Worm (Caenorhabditis elegans) whole organism, late embryonic: ENCODE measurements around the gene K07C11.10.

Experiments used
- C38D4.7 ChIP-seq: fragments of 200-800 bp; sonication (Bioruptor generic); optimal IDR thresholded peaks from 2 replicates; lab custom pipeline; 2018; ENCODE audit warnings: mild to moderate bottlenecking, missing genetic modification characterization, moderate library complexity, missing compliant biosample characterization
- pat-9 ChIP-seq: fragments of 200-800 bp; sonication (Bioruptor generic); optimal IDR thresholded peaks from 2 replicates; lab custom pipeline; 2018; ENCODE audit warnings: mild to moderate bottlenecking, missing genetic modification characterization, moderate library complexity, missing compliant biosample characterization
- rnt-1 ChIP-seq: sonication (generic microtip); optimal IDR thresholded peaks from 2 replicates; lab custom pipeline; 2016; ENCODE audit warnings: missing genetic modification characterization, missing compliant biosample characterization
- tbx-7 ChIP-seq: sonication (generic microtip); optimal IDR thresholded peaks from 2 replicates; lab custom pipeline; 2016; ENCODE audit warnings: missing genotype, missing genetic modification characterization, missing compliant biosample characterization

DNA sequence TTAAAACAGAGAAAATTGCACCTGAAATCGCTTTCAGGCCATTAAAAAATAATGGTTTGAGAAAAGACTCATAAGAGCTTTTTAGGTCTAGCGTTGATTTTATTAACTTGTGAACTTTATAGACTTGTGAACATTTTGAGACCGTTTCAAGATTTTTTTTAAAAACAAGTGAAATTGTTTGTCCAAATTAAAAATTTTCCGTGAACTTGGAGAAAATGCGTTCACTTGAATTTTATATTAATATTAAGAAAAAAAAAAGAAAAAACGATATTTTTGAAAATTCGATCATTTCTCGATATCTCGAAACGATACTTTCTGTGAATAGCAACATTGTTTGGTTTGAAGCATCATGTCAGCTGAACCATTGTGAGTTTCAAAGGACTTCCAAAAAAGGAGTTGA is 36.3 kb downstream of the K07C11.10 start, which contains the start of gene F20D6.1:
- TF ChIP-seq rnt-1 (tag; lab: Kevin White, UChicago): no peak
- no peak for TF ChIP-seq pat-9 (tag; lab: Kevin White, UChicago)
- no peak for TF ChIP-seq C38D4.7 (GFP tag; lab: Kevin White, UChicago)
- no peak for TF ChIP-seq tbx-7
